Fruit fly (Drosophila melanogaster) whole organism, prepupa: ENCODE measurements around the gene CG14930.
A peak's percentile ranks its signal among the peaks of the same experiment; 100 is the strongest.

Experiments used
- CG10631 ChIP-seq: fragments of 200-800 bp; sonication (Bioruptor generic); optimal IDR thresholded peaks from 2 replicates; lab custom pipeline; 2016; ENCODE audit warnings: missing biosample characterization, missing genetic modification characterization
- CG10669 ChIP-seq: fragments of 200-800 bp; sonication (Bioruptor generic); optimal IDR thresholded peaks from 3 replicates; lab custom pipeline; 2018; ENCODE audit warnings: missing biosample characterization, mild to moderate bottlenecking, missing genetic modification characterization, moderate library complexity
- CG11762 ChIP-seq: fragments of 200-800 bp; sonication (Bioruptor generic); optimal IDR thresholded peaks from 3 replicates; lab custom pipeline; 2016; ENCODE audit warnings: missing biosample characterization, missing genetic modification characterization; ENCODE audit not compliant: insufficient read depth
- CG15336 ChIP-seq: fragments of 200-800 bp; sonication (Bioruptor generic); IDR thresholded peaks from 2 replicates; pipeline ENCODE4 v1.3.6; 2022; ENCODE audit warnings: missing biosample characterization, missing genetic modification characterization
- CG1621 ChIP-seq: fragments of 200-800 bp; sonication (Bioruptor generic); optimal IDR thresholded peaks from 3 replicates; lab custom pipeline; 2018; ENCODE audit warnings: missing biosample characterization, mild to moderate bottlenecking, missing genetic modification characterization
- CG16779 ChIP-seq: fragments of 200-800 bp; sonication (Bioruptor generic); optimal IDR thresholded peaks from 3 replicates; lab custom pipeline; 2017; ENCODE audit warnings: missing biosample characterization, mild to moderate bottlenecking, missing genetic modification characterization
- CG31627 ChIP-seq: fragments of 200-800 bp; sonication (Bioruptor generic); optimal IDR thresholded peaks from 3 replicates; lab custom pipeline; 2016; ENCODE audit warnings: missing biosample characterization, missing genetic modification characterization
- CG32006 ChIP-seq: fragments of 200-800 bp; sonication (Bioruptor generic); optimal IDR thresholded peaks from 3 replicates; lab custom pipeline; 2017; ENCODE audit warnings: missing biosample characterization, mild to moderate bottlenecking, missing genetic modification characterization
- CG3919 ChIP-seq: fragments of 200-800 bp; sonication (Bioruptor generic); optimal IDR thresholded peaks from 3 replicates; lab custom pipeline; 2016; ENCODE audit warnings: missing biosample characterization, missing genetic modification characterization
- CG4318 ChIP-seq: fragments of 200-800 bp; sonication (Bioruptor generic); optimal IDR thresholded peaks from 3 replicates; lab custom pipeline; 2017; ENCODE audit warnings: missing biosample characterization, mild to moderate bottlenecking, missing genetic modification characterization
- CG6163 ChIP-seq: fragments of 200-800 bp; sonication (Bioruptor generic); IDR thresholded peaks from 3 replicates; pipeline ENCODE4 v1.3.6; 2022; ENCODE audit warnings: missing biosample characterization, missing genetic modification characterization
- CG6276 ChIP-seq: fragments of 200-800 bp; sonication (Bioruptor generic); optimal IDR thresholded peaks from 2 replicates; lab custom pipeline; 2017; ENCODE audit warnings: missing biosample characterization, mild to moderate bottlenecking, missing genetic modification characterization
- CG6792 ChIP-seq: fragments of 200-800 bp; sonication (Bioruptor generic); optimal IDR thresholded peaks from 3 replicates; lab custom pipeline; 2016; ENCODE audit warnings: missing biosample characterization, missing genetic modification characterization
- CG6854 ChIP-seq: fragments of 200-800 bp; sonication (Bioruptor generic); optimal IDR thresholded peaks from 2 replicates; lab custom pipeline; 2017; ENCODE audit warnings: missing biosample characterization, mild to moderate bottlenecking, missing genetic modification characterization
- CG7368 ChIP-seq: fragments of 200-800 bp; sonication (Bioruptor generic); optimal IDR thresholded peaks from 3 replicates; lab custom pipeline; 2016; ENCODE audit warnings: missing biosample characterization, missing genetic modification characterization
- CG8119 ChIP-seq: fragments of 200-800 bp; sonication (Bioruptor generic); IDR thresholded peaks from 3 replicates; pipeline ENCODE4 v1.3.6; 2022; ENCODE audit warnings: missing biosample characterization, missing genetic modification characterization
- CG8319 ChIP-seq: fragments of 200-800 bp; sonication (Bioruptor generic); optimal IDR thresholded peaks from 3 replicates; lab custom pipeline; 2016; ENCODE audit warnings: missing biosample characterization, missing genetic modification characterization
- CG8632 ChIP-seq: fragments of 200-800 bp; sonication (Bioruptor generic); optimal IDR thresholded peaks from 3 replicates; lab custom pipeline; 2016; ENCODE audit warnings: missing biosample characterization, missing genetic modification characterization
- CG9139 ChIP-seq: fragments of 200-800 bp; sonication (Bioruptor generic); optimal IDR thresholded peaks from 3 replicates; lab custom pipeline; 2017; ENCODE audit warnings: missing biosample characterization, mild to moderate bottlenecking, missing genetic modification characterization
- Eip75B ChIP-seq: fragments of 200-800 bp; sonication (Bioruptor generic); optimal IDR thresholded peaks from 3 replicates; lab custom pipeline; 2016; ENCODE audit warnings: missing biosample characterization, missing genetic modification characterization
- Eip78C ChIP-seq: fragments of 200-800 bp; sonication (Bioruptor generic); peaks from one replicate; lab custom pipeline; 2016; ENCODE audit warnings: missing biosample characterization, missing genetic modification characterization
- Ets96B ChIP-seq: fragments of 200-800 bp; optimal IDR thresholded peaks from 2 replicates; lab custom pipeline; 2019; ENCODE audit warnings: missing biosample characterization, mild to moderate bottlenecking, missing genetic modification characterization, moderate library complexity
- Gug ChIP-seq: fragments of 200-800 bp; sonication (Bioruptor generic); IDR thresholded peaks from 2 replicates; pipeline ENCODE4 v1.3.6; 2022; ENCODE audit warnings: missing biosample characterization, missing genetic modification characterization
- Hr38 ChIP-seq: sonication (Bioruptor generic); optimal IDR thresholded peaks from 2 replicates; lab custom pipeline; 2016; ENCODE audit warnings: missing biosample characterization, missing genetic modification characterization
- Hr39 ChIP-seq: fragments of 200-800 bp; sonication (Bioruptor generic); optimal IDR thresholded peaks from 2 replicates; lab custom pipeline; 2016; ENCODE audit warnings: missing biosample characterization, missing genetic modification characterization
- Hr4 ChIP-seq: fragments of 200-800 bp; sonication (Bioruptor generic); optimal IDR thresholded peaks from 3 replicates; lab custom pipeline; 2016; ENCODE audit warnings: missing biosample characterization, missing genetic modification characterization
- Met ChIP-seq: fragments of 200-800 bp; sonication (Bioruptor generic); optimal IDR thresholded peaks from 3 replicates; lab custom pipeline; 2016; ENCODE audit warnings: missing biosample characterization, missing genetic modification characterization
- OdsH ChIP-seq: fragments of 200-800 bp; sonication (Bioruptor generic); optimal IDR thresholded peaks from 3 replicates; lab custom pipeline; 2016; ENCODE audit warnings: missing biosample characterization, missing genetic modification characterization
- Smox ChIP-seq: fragments of 200-800 bp; sonication (Bioruptor generic); optimal IDR thresholded peaks from 3 replicates; lab custom pipeline; 2016; ENCODE audit warnings: missing biosample characterization, missing genetic modification characterization
- Sox102F ChIP-seq: fragments of 200-800 bp; sonication (Bioruptor generic); optimal IDR thresholded peaks from 2 replicates; lab custom pipeline; 2016; ENCODE audit warnings: missing biosample characterization, mild to moderate bottlenecking, missing genetic modification characterization
- Sox15 ChIP-seq: fragments of 200-800 bp; sonication (Bioruptor generic); optimal IDR thresholded peaks from 3 replicates; lab custom pipeline; 2016; ENCODE audit warnings: missing biosample characterization, missing genetic modification characterization
- cyc ChIP-seq: fragments of 200-800 bp; sonication (Bioruptor generic); optimal IDR thresholded peaks from 3 replicates; lab custom pipeline; 2016; ENCODE audit warnings: missing biosample characterization, missing genetic modification characterization
- dac ChIP-seq: fragments of 200-800 bp; sonication (Bioruptor generic); optimal IDR thresholded peaks from 2 replicates; lab custom pipeline; 2017; ENCODE audit warnings: missing biosample characterization, mild to moderate bottlenecking, missing genetic modification characterization
- dsx ChIP-seq: fragments of 200-800 bp; optimal IDR thresholded peaks from 3 replicates; lab custom pipeline; 2019; ENCODE audit warnings: missing biosample characterization, mild to moderate bottlenecking, missing genetic modification characterization, moderate library complexity; ENCODE audit not compliant: poor library complexity, severe bottlenecking
- eg ChIP-seq: fragments of 200-800 bp; sonication (Bioruptor generic); IDR thresholded peaks from 3 replicates; pipeline ENCODE4 v1.3.6; 2022; ENCODE audit warnings: missing biosample characterization, missing genetic modification characterization
- fd59A ChIP-seq: fragments of 200-800 bp; sonication (Bioruptor generic); optimal IDR thresholded peaks from 2 replicates; lab custom pipeline; 2017; ENCODE audit warnings: missing biosample characterization, mild to moderate bottlenecking, missing genetic modification characterization, missing genetic modification reagents
- fd85E ChIP-seq: fragments of 200-800 bp; sonication (Bioruptor generic); optimal IDR thresholded peaks from 3 replicates; lab custom pipeline; 2016; ENCODE audit warnings: missing biosample characterization, missing genetic modification characterization
- fkh ChIP-seq: fragments of 200-800 bp; sonication (Bioruptor generic); optimal IDR thresholded peaks from 3 replicates; lab custom pipeline; 2017; ENCODE audit warnings: missing biosample characterization, mild to moderate bottlenecking, missing genetic modification characterization, moderate library complexity
- pdm3 ChIP-seq: fragments of 200-800 bp; sonication (Bioruptor generic); optimal IDR thresholded peaks from 3 replicates; lab custom pipeline; 2016; ENCODE audit warnings: missing biosample characterization, missing genetic modification characterization
- salr ChIP-seq, 2 experiments: fragments of 200-800 bp; sonication (Bioruptor generic); optimal IDR thresholded peaks; 3 replicates each; lab custom pipeline; 2016 to 2018; ENCODE audit warnings: missing biosample characterization in 2 of 2, missing genetic modification characterization in 2 of 2, mild to moderate bottlenecking in 1 of 2
- spab ChIP-seq: fragments of 200-800 bp; sonication (Bioruptor generic); optimal IDR thresholded peaks from 2 replicates; lab custom pipeline; 2017; ENCODE audit warnings: missing biosample characterization, mild to moderate bottlenecking, missing genetic modification characterization, missing genetic modification reagents
- ss ChIP-seq, 2 experiments: fragments of 200-800 bp; sonication (Bioruptor generic); optimal IDR thresholded peaks; 2 replicates in 1 of 2; 3 replicates in 1 of 2; lab custom pipeline; 2017 to 2018; ENCODE audit warnings: mild to moderate bottlenecking in 2 of 2, missing biosample characterization in 2 of 2, missing genetic modification characterization in 2 of 2, moderate library complexity in 1 of 2
- topi ChIP-seq: fragments of 200-800 bp; sonication (Bioruptor generic); optimal IDR thresholded peaks from 3 replicates; lab custom pipeline; 2016; ENCODE audit warnings: missing biosample characterization, missing genetic modification characterization
- vri ChIP-seq: fragments of 200-800 bp; sonication (Bioruptor generic); optimal IDR thresholded peaks from 3 replicates; lab custom pipeline; 2016; ENCODE audit warnings: missing biosample characterization, mild to moderate bottlenecking, missing genetic modification characterization

The CG14930 gene

dm6 chr2L:11501427-11501968, 19.6 kb downstream of the CG14930 start, which contains the start of gene spz4 (continued):
- no peak for TF ChIP-seq Smox (GFP tag; lab: Kevin White, UChicago)
- no peak for TF ChIP-seq CG9139 (GFP tag; lab: Kevin White, UChicago)

dm6 chr2L:11500649-11501048, 20.4 kb downstream of the CG14930 start:
- TF ChIP-seq Ets96B (tag; lab: Kevin White, UChicago) (no peak), CG8119 (GFP tag; lab: Robert Waterston, UW) (peak; percentile 65; the same call in 2 of the 3 replicates), CG15336 (GFP tag; lab: Robert Waterston, UW) (peak; percentile 21; the same call in 1 of the 2 replicates), Gug (GFP tag; lab: Robert Waterston, UW) (no peak), CG10669 (no peak), CG4318 (GFP tag; lab: Kevin White, UChicago) (no peak), pdm3 (GFP tag; lab: Kevin White, UChicago) (no peak), CG6854 (peak; percentile 16), CG32006 (GFP tag; lab: Kevin White, UChicago) (no peak), Met (GFP tag; lab: Kevin White, UChicago) (no peak), CG31627 (no peak), CG11762 (no peak), Sox15 (GFP tag; lab: Kevin White, UChicago) (no peak), Hr39 (no peak), ss (GFP tag; optimal IDR thresholded peaks at IDR 0.05; lab: Kevin White, UChicago) (peak in 1 of 2 experiments; percentile 43), vri (GFP tag; lab: Kevin White, UChicago) (no peak), CG6163 (GFP tag; lab: Robert Waterston, UW) (0 out of 3 replicates have a peak, but pooled peaks have one; percentile 19), fd59A (GFP tag; lab: Kevin White, UChicago) (no peak), OdsH (GFP tag; lab: Kevin White, UChicago) (no peak), CG6276 (GFP tag; lab: Kevin White, UChicago) (peak; percentile 18), Eip78C (no peak), fd85E (GFP tag; lab: Kevin White, UChicago) (no peak), CG3919 (GFP tag; lab: Kevin White, UChicago) (no peak), topi (GFP tag; lab: Kevin White, UChicago) (no peak), CG8319 (GFP tag; lab: Kevin White, UChicago) (no peak), CG8632 (GFP tag; lab: Kevin White, UChicago) (no peak), spab (GFP tag; lab: Kevin White, UChicago) (no peak), eg (GFP tag; lab: Robert Waterston, UW) (peak; percentile 69; the same call in 2 of the 3 replicates), CG7368 (GFP tag; lab: Kevin White, UChicago) (no peak)

DNA sequence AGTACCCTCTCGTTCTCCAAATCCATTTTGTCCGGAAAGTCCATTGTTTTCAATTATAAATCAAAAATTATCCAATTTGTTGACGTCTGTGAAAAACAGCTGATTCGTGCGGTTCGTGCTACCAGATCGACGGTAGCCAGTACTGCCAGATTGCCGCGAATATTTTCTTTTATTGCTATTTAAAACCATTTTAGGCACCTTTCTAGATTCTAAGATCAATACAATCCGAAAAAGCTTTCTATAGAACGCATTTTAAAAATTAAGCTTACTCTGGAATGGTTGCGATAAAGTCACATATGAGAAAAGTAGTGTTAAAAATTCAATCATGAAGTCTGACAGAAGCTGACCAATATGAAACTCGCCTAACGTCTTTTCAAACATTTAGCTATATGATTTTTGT, 22.2 kb downstream of the CG14930 start, which contains the start of gene Cog8:
Cog8 (minus strand) TSS at position 110 of the 400 bp plus-strand sequence.
- TF ChIP-seq Sox15 (GFP tag; lab: Kevin White, UChicago): peak; percentile 19
- no peak for TF ChIP-seq CG11762
- TF ChIP-seq CG1621 (tag; lab: Kevin White, UChicago): no peak
- no peak for TF ChIP-seq Eip75B (GFP tag; lab: Kevin White, UChicago)
- TF ChIP-seq salr (GFP tag; optimal IDR thresholded peaks at IDR 0.05; lab: Kevin White, UChicago): peak in 1 of 2 experiments; percentile 8
- no peak for TF ChIP-seq Ets96B (tag; lab: Kevin White, UChicago)
- TF ChIP-seq spab (GFP tag; lab: Kevin White, UChicago): no peak
- no peak for TF ChIP-seq CG8632 (GFP tag; lab: Kevin White, UChicago)
- no peak for TF ChIP-seq CG8119 (GFP tag; lab: Robert Waterston, UW)
- TF ChIP-seq CG9139 (GFP tag; lab: Kevin White, UChicago): no peak
- no peak for TF ChIP-seq Hr38 (GFP tag; lab: Kevin White, UChicago)
- TF ChIP-seq CG3919 (GFP tag; lab: Kevin White, UChicago): peak; percentile 24
- no peak for TF ChIP-seq Sox102F
- TF ChIP-seq Met (GFP tag; lab: Kevin White, UChicago): peak; percentile 26
- TF ChIP-seq eg (GFP tag; lab: Robert Waterston, UW): no peak
- no peak for TF ChIP-seq dsx (GFP tag; lab: Kevin White, UChicago)
- TF ChIP-seq topi (GFP tag; lab: Kevin White, UChicago): peak; percentile 15
- TF ChIP-seq OdsH (GFP tag; lab: Kevin White, UChicago): peak; percentile 26
- no peak for TF ChIP-seq fd85E (GFP tag; lab: Kevin White, UChicago)
- peak; percentile 15; the same call in 1 of the 2 replicates for TF ChIP-seq Gug (GFP tag; lab: Robert Waterston, UW)
- TF ChIP-seq CG32006 (GFP tag; lab: Kevin White, UChicago): no peak
- no peak for TF ChIP-seq dac (GFP tag; lab: Kevin White, UChicago)
- TF ChIP-seq ss (GFP tag; optimal IDR thresholded peaks at IDR 0.05; lab: Kevin White, UChicago): no peak
- no peak for TF ChIP-seq fkh
- peak; percentile 33 for TF ChIP-seq Smox (GFP tag; lab: Kevin White, UChicago)
- no peak for TF ChIP-seq Hr4 (GFP tag; lab: Kevin White, UChicago)
- peak; percentile 71 for TF ChIP-seq Hr39
- peak; percentile 30 for TF ChIP-seq CG6792
- TF ChIP-seq CG10631 (GFP tag; lab: Kevin White, UChicago): peak; percentile 64
- TF ChIP-seq cyc: peak; percentile 36
- no peak for TF ChIP-seq CG16779 (tag; lab: Kevin White, UChicago)
- TF ChIP-seq CG6163 (GFP tag; lab: Robert Waterston, UW): no peak
- TF ChIP-seq Eip78C: no peak
